Fruit fly (Drosophila melanogaster) whole organism, embryonic: ENCODE measurements around the gene CG44000.

Source experiments
- Antp ChIP-seq: fragments of 200-800 bp; sonication (Bioruptor generic); optimal IDR thresholded peaks from 3 replicates; lab custom pipeline; 2016; ENCODE audit warnings: missing biosample characterization, missing genetic modification characterization
- Awh ChIP-seq: fragments of 200-800 bp; sonication (Bioruptor generic); IDR thresholded peaks from 2 replicates; pipeline ENCODE4, ENCODE4 v1.3.6; 2022; ENCODE audit warnings: missing biosample characterization, missing genetic modification characterization
- BEAF-32 ChIP-seq: fragments of 200-800 bp; sonication (Bioruptor generic); optimal IDR thresholded peaks from 3 replicates; lab custom pipeline; 2017; ENCODE audit warnings: missing biosample characterization, missing genetic modification characterization, mild to moderate bottlenecking, moderate library complexity, missing genetic modification reagents
- C15 ChIP-seq: fragments of 200-800 bp; sonication (Bioruptor generic); IDR thresholded peaks from 3 replicates; pipeline ENCODE4 v1.3.6; 2022; ENCODE audit warnings: missing biosample characterization, missing genetic modification characterization
- CG11093 ChIP-seq: fragments of 200-800 bp; sonication (Bioruptor generic); IDR thresholded peaks from 3 replicates; pipeline ENCODE4 v1.3.6; 2022; ENCODE audit warnings: missing biosample characterization, missing genetic modification characterization
- CG11695 ChIP-seq: fragments of 200-800 bp; sonication (Bioruptor generic); IDR thresholded peaks from 3 replicates; pipeline ENCODE4 v1.3.6; 2022; ENCODE audit warnings: missing biosample characterization, missing genetic modification characterization
- CG12942 ChIP-seq: fragments of 200-800 bp; sonication (Bioruptor generic); optimal IDR thresholded peaks from 3 replicates; lab custom pipeline; 2016; ENCODE audit warnings: missing biosample characterization, missing genetic modification characterization
- CG14441 ChIP-seq: fragments of 200-800 bp; sonication (Bioruptor generic); IDR thresholded peaks from 2 replicates; pipeline ENCODE4 v1.3.6; 2022; ENCODE audit warnings: missing biosample characterization, missing genetic modification characterization
- CG14667 ChIP-seq: fragments of 200-800 bp; sonication (Bioruptor generic); IDR thresholded peaks from 2 replicates; pipeline ENCODE4 v1.3.6; 2022; ENCODE audit warnings: missing biosample characterization, missing genetic modification characterization
- CG14710 ChIP-seq: fragments of 200-800 bp; sonication (Bioruptor generic); optimal IDR thresholded peaks from 3 replicates; lab custom pipeline; 2019; ENCODE audit warnings: missing biosample characterization, mild to moderate bottlenecking, missing genetic modification characterization, moderate library complexity
- CG15011 ChIP-seq: fragments of 200-800 bp; sonication (Bioruptor generic); optimal IDR thresholded peaks from 3 replicates; lab custom pipeline; 2018; ENCODE audit warnings: missing biosample characterization, mild to moderate bottlenecking, missing genetic modification characterization
- CG15269 ChIP-seq: fragments of 200-800 bp; sonication (Bioruptor generic); optimal IDR thresholded peaks from 2 replicates; lab custom pipeline; 2018; ENCODE audit warnings: missing biosample characterization, mild to moderate bottlenecking, missing genetic modification characterization, moderate library complexity
- CG15479 ChIP-seq: fragments of 200-800 bp; sonication (Bioruptor generic); optimal IDR thresholded peaks from 3 replicates; lab custom pipeline; 2019; ENCODE audit warnings: missing biosample characterization, mild to moderate bottlenecking, missing genetic modification characterization, moderate library complexity
- CG2678 ChIP-seq: fragments of 200-800 bp; sonication (Bioruptor generic); optimal IDR thresholded peaks from 3 replicates; lab custom pipeline; 2019; ENCODE audit warnings: missing biosample characterization, mild to moderate bottlenecking, missing genetic modification characterization, moderate library complexity
- CG4404 ChIP-seq: fragments of 200-800 bp; sonication (Bioruptor generic); IDR thresholded peaks from 2 replicates; pipeline ENCODE4 v1.3.6; 2022; ENCODE audit warnings: missing biosample characterization, missing genetic modification characterization
- CG4424 ChIP-seq: fragments of 200-800 bp; sonication (Bioruptor generic); optimal IDR thresholded peaks from 3 replicates; lab custom pipeline; 2016; ENCODE audit warnings: missing biosample characterization, missing genetic modification characterization
- CG6854 ChIP-seq: fragments of 200-800 bp; sonication (Bioruptor generic); optimal IDR thresholded peaks from 3 replicates; lab custom pipeline; 2017; ENCODE audit warnings: missing biosample characterization, mild to moderate bottlenecking, missing genetic modification characterization
- CG7372 ChIP-seq: fragments of 200-800 bp; sonication (Bioruptor generic); IDR thresholded peaks from 2 replicates; pipeline ENCODE4 v1.3.6; 2022; ENCODE audit warnings: missing biosample characterization, missing genetic modification characterization
- CG7556 ChIP-seq: fragments of 200-800 bp; sonication (Bioruptor generic); optimal IDR thresholded peaks from 2 replicates; lab custom pipeline; 2017; ENCODE audit warnings: missing biosample characterization, mild to moderate bottlenecking, missing genetic modification characterization
- CTCF ChIP-seq: fragments of 200-800 bp; sonication (Bioruptor generic); optimal IDR thresholded peaks from 2 replicates; lab custom pipeline; 2017; ENCODE audit warnings: missing biosample characterization, mild to moderate bottlenecking, missing genetic modification characterization, moderate library complexity
- Chrac-16 ChIP-seq: fragments of 200-800 bp; sonication (Bioruptor generic); optimal IDR thresholded peaks from 3 replicates; lab custom pipeline; 2016; ENCODE audit warnings: missing biosample characterization, missing genetic modification characterization
- D ChIP-seq, 2 experiments: fragments of 200-800 bp in 1 of 2; fragments of >200 bp in 1 of 2; sonication (Bioruptor generic) in 1 of 2; optimal IDR thresholded peaks; 2 replicates in 1 of 2; 3 replicates in 1 of 2; lab custom pipeline; 2017; ENCODE audit warnings: mild to moderate bottlenecking in 1 of 2, missing biosample characterization in 1 of 2, missing genetic modification characterization in 1 of 2, missing genetic modification reagents in 1 of 2
- Doc2 ChIP-seq: fragments of 200-800 bp; sonication (Bioruptor generic); IDR thresholded peaks from 2 replicates; pipeline ENCODE4 v1.3.6; 2022; ENCODE audit warnings: missing biosample characterization, missing genetic modification characterization
- GATAe ChIP-seq: fragments of 200-800 bp; sonication (Bioruptor generic); conservative IDR thresholded peaks from 2 replicates; pipeline ENCODE4 v1.3.6; 2022; ENCODE audit warnings: missing biosample characterization, missing genetic modification characterization
- Hand ChIP-seq: fragments of 200-800 bp; sonication (Bioruptor generic); optimal IDR thresholded peaks from 2 replicates; lab custom pipeline; 2017; ENCODE audit warnings: mild to moderate bottlenecking, missing biosample characterization, missing genetic modification reagents, missing genetic modification characterization
- HmgD ChIP-seq: fragments of 200-800 bp; sonication (Bioruptor generic); optimal IDR thresholded peaks from 3 replicates; lab custom pipeline; 2016; ENCODE audit warnings: missing biosample characterization, missing genetic modification characterization
- Hr51 ChIP-seq, 2 experiments: fragments of 200-800 bp; sonication (Bioruptor generic); optimal IDR thresholded peaks; 2 replicates in 1 of 2; 3 replicates in 1 of 2; lab custom pipeline; 2016 to 2018; ENCODE audit warnings: missing biosample characterization in 2 of 2, missing genetic modification characterization in 2 of 2, mild to moderate bottlenecking in 1 of 2, moderate library complexity in 1 of 2
- Lhr ChIP-seq: fragments of 200-800 bp; sonication (Bioruptor generic); optimal IDR thresholded peaks from 3 replicates; lab custom pipeline; 2017; ENCODE audit warnings: mild to moderate bottlenecking, missing biosample characterization, missing genetic modification reagents, missing genetic modification characterization
- Mad ChIP-seq: fragments of 200-800 bp; sonication (Bioruptor generic); optimal IDR thresholded peaks from 2 replicates; lab custom pipeline; 2016; ENCODE audit warnings: missing biosample characterization, missing genetic modification characterization
- NfI ChIP-seq: fragments of 200-800 bp; sonication (Bioruptor generic); optimal IDR thresholded peaks from 3 replicates; lab custom pipeline; 2018; ENCODE audit warnings: missing biosample characterization, mild to moderate bottlenecking, missing genetic modification characterization, moderate library complexity
- PHDP ChIP-seq: fragments of 200-800 bp; sonication (Bioruptor generic); optimal IDR thresholded peaks from 3 replicates; lab custom pipeline; 2018; ENCODE audit warnings: missing biosample characterization, mild to moderate bottlenecking, missing genetic modification characterization, moderate library complexity
- Rx ChIP-seq: fragments of 200-800 bp; sonication (Bioruptor generic); IDR thresholded peaks from 2 replicates; pipeline ENCODE4 v1.3.6; 2022; ENCODE audit warnings: missing biosample characterization, missing genetic modification characterization
- Stat92E ChIP-seq, 3 experiments: fragments of >200 bp in 2 of 3; fragments of 200-800 bp in 1 of 3; sonication (Bioruptor generic) in 1 of 3; optimal IDR thresholded peaks; 2 replicates each; lab custom pipeline; 2017 to 2019; ENCODE audit warnings: missing biosample characterization in 3 of 3, missing genetic modification characterization in 3 of 3, mild to moderate bottlenecking in 1 of 3, moderate library complexity in 1 of 3
- ac ChIP-seq: fragments of 200-800 bp; sonication (Bioruptor generic); optimal IDR thresholded peaks from 3 replicates; lab custom pipeline; 2017; ENCODE audit warnings: missing biosample characterization, mild to moderate bottlenecking, missing genetic modification characterization
- crc ChIP-seq: fragments of 200-800 bp; sonication (Bioruptor generic); optimal IDR thresholded peaks from 2 replicates; lab custom pipeline; 2016; ENCODE audit warnings: missing biosample characterization, missing genetic modification characterization
- danr ChIP-seq: fragments of 200-800 bp; sonication (Bioruptor generic); IDR thresholded peaks from 2 replicates; pipeline ENCODE4 v1.3.6; 2022; ENCODE audit warnings: missing biosample characterization, missing genetic modification characterization
- dm ChIP-seq: fragments of 200-800 bp; sonication (Bioruptor generic); optimal IDR thresholded peaks from 3 replicates; lab custom pipeline; 2016; ENCODE audit warnings: missing biosample characterization, missing genetic modification characterization
- fd64A ChIP-seq: fragments of 200-800 bp; sonication (Bioruptor generic); optimal IDR thresholded peaks from 3 replicates; lab custom pipeline; 2018; ENCODE audit warnings: missing biosample characterization, mild to moderate bottlenecking, missing genetic modification characterization
- hkb ChIP-seq, 2 experiments: fragments of 200-800 bp in 1 of 2; fragments of >200 bp in 1 of 2; sonication (Bioruptor generic) in 1 of 2; IDR thresholded peaks in 1 of 2; optimal IDR thresholded peaks in 1 of 2; 2 replicates each; pipeline versions ENCODE4 v1.3.6 to Lab custom; 2017 to 2022; ENCODE audit warnings: missing biosample characterization in 1 of 2, missing genetic modification characterization in 1 of 2
- inv ChIP-seq: fragments of 200-800 bp; sonication (Bioruptor generic); IDR thresholded peaks from 2 replicates; pipeline ENCODE4 v1.3.6; 2022; ENCODE audit warnings: missing biosample characterization, missing genetic modification characterization; ENCODE audit not compliant: partially characterized antibody
- odd ChIP-seq: fragments of 200-800 bp; sonication (Bioruptor generic); optimal IDR thresholded peaks from 2 replicates; lab custom pipeline; 2017; ENCODE audit warnings: missing biosample characterization, mild to moderate bottlenecking, missing genetic modification characterization
- pzg ChIP-seq: fragments of 200-800 bp; sonication (Bioruptor generic); optimal IDR thresholded peaks from 3 replicates; lab custom pipeline; 2018; ENCODE audit warnings: missing biosample characterization, mild to moderate bottlenecking, missing genetic modification characterization, moderate library complexity
- sisA ChIP-seq: fragments of 200-800 bp; sonication (Bioruptor generic); IDR thresholded peaks from 2 replicates; pipeline ENCODE4 v1.3.6; 2022; ENCODE audit warnings: missing biosample characterization, missing genetic modification characterization
- so ChIP-seq: fragments of 200-800 bp; sonication (Bioruptor generic); IDR thresholded peaks from 3 replicates; pipeline ENCODE4 v1.3.6; 2022; ENCODE audit warnings: missing biosample characterization, missing genetic modification characterization
- stc ChIP-seq: fragments of 200-800 bp; sonication (Bioruptor generic); IDR thresholded peaks from 2 replicates; pipeline ENCODE4 v1.3.6; 2022; ENCODE audit warnings: missing biosample characterization, missing genetic modification characterization
- trh ChIP-seq: fragments of 200-800 bp; sonication (Bioruptor generic); optimal IDR thresholded peaks from 2 replicates; lab custom pipeline; 2016; ENCODE audit warnings: missing biosample characterization, missing genetic modification characterization
- ttk ChIP-seq: fragments of 200-800 bp; sonication (Bioruptor generic); IDR thresholded peaks from 2 replicates; pipeline ENCODE4 v2.1.2; 2022; ENCODE audit warnings: missing biosample characterization, missing genetic modification characterization
- usp ChIP-seq: fragments of >200 bp; optimal IDR thresholded peaks from 2 replicates; lab custom pipeline; 2017; ENCODE audit warnings: missing biosample characterization, missing genetic modification characterization
- wor ChIP-seq: fragments of 200-800 bp; sonication (Bioruptor generic); IDR thresholded peaks from 2 replicates; pipeline ENCODE4 v1.3.6; 2022; ENCODE audit warnings: missing biosample characterization, missing genetic modification characterization
- zf30C ChIP-seq: fragments of 200-800 bp; sonication (Bioruptor generic); optimal IDR thresholded peaks from 3 replicates; lab custom pipeline; 2018; ENCODE audit warnings: missing biosample characterization, mild to moderate bottlenecking, missing genetic modification characterization

CG44000 gene

DNA sequence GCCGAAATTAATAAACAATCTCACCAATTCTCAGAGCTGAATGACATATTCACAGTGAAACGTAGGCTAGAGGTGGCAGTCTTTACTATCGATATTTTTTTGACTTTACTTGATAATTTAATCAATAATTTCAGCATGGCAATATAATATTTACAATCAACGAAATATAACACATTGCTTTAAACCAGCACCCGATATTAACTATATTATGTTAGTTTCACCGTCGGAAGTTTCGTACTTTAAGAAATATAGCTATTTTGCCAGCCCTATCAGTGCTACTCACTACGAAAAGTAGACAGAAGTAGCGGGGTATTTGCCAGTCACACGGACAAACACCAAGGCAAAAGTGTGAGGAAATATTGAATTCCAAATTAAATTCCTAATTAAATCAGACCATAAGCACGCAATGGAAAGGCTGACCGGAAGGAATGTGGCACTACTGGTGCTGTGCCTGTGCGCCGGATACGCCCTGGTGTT, 32.2 kb upstream of the CG44000 start, which contains the start of the genes CG31917, Tfb5 and SelT (continued):
- no peak for TF ChIP-seq CG15479 (GFP tag; lab: Kevin White, UChicago)
- peak; percentile 68 for TF ChIP-seq PHDP (tag; lab: Kevin White, UChicago)
- TF ChIP-seq Mad (GFP tag; lab: Kevin White, UChicago) = peak; percentile 40
- peak; percentile 59 for TF ChIP-seq CG12942
- TF ChIP-seq pzg = peak; percentile 83
- no peak for TF ChIP-seq CTCF (GFP tag; lab: Kevin White, UChicago)
- no peak for TF ChIP-seq CG4404 (GFP tag; lab: Robert Waterston, UW)
- no peak for TF ChIP-seq trh (GFP tag; lab: Kevin White, UChicago)
- peak; percentile 89 for TF ChIP-seq BEAF-32 (GFP tag; lab: Kevin White, UChicago)
- TF ChIP-seq CG15011 (GFP tag; lab: Kevin White, UChicago) = no peak
- peak; percentile 34; the same call in 1 of the 2 replicates for TF ChIP-seq danr (GFP tag; lab: Robert Waterston, UW)
- no peak for TF ChIP-seq zf30C
- no peak for TF ChIP-seq Hand (GFP tag; lab: Kevin White, UChicago)
- no peak for TF ChIP-seq CG6854 (GFP tag; lab: Kevin White, UChicago)
- 0 out of 2 replicates have a peak, but pooled peaks have one; percentile 21 for TF ChIP-seq CG7372 (GFP tag; lab: Robert Waterston, UW)
- no peak for TF ChIP-seq hkb (optimal IDR thresholded peaks at IDR 0.05; lab: Kevin White, UChicago)
- 0 out of 2 replicates have a peak, but pooled peaks have one; percentile 15 for TF ChIP-seq hkb (GFP tag; IDR thresholded peaks at IDR 0.05; lab: Robert Waterston, UW)
- no peak for TF ChIP-seq CG11093
- TF ChIP-seq Doc2 (GFP tag; lab: Robert Waterston, UW) = no peak
- peak; percentile 52 for TF ChIP-seq CG4424 (GFP tag; lab: Kevin White, UChicago)
- TF ChIP-seq Rx (GFP tag; lab: Robert Waterston, UW) = no peak
- peak; percentile 55 for TF ChIP-seq Antp (GFP tag; lab: Kevin White, UChicago)
- TF ChIP-seq crc (GFP tag; lab: Kevin White, UChicago) = no peak
- TF ChIP-seq CG15269 (tag; lab: Kevin White, UChicago) = no peak
- TF ChIP-seq so (GFP tag; lab: Robert Waterston, UW) = no peak
- TF ChIP-seq CG11695 (GFP tag; lab: Robert Waterston, UW) = no peak
- no peak for TF ChIP-seq D (optimal IDR thresholded peaks at IDR 0.05; lab: Kevin White, UChicago)
- no peak for TF ChIP-seq D (GFP tag; optimal IDR thresholded peaks at IDR 0.05; lab: Kevin White, UChicago)
- peak; percentile 62 for TF ChIP-seq HmgD
- no peak for TF ChIP-seq stc (GFP tag; lab: Robert Waterston, UW)
- no peak for TF ChIP-seq fd64A (GFP tag; lab: Kevin White, UChicago)
- TF ChIP-seq wor (GFP tag; lab: Robert Waterston, UW) = no peak
- TF ChIP-seq GATAe (GFP tag; lab: Robert Waterston, UW) = no peak
- TF ChIP-seq dm (GFP tag; lab: Kevin White, UChicago) = peak; percentile 62
- TF ChIP-seq usp (GFP tag; lab: Kevin White, UChicago) = no peak
- peak; percentile 57 to 65 for TF ChIP-seq Hr51 (GFP tag; optimal IDR thresholded peaks at IDR 0.05; lab: Kevin White, UChicago)
- TF ChIP-seq CG7556 (GFP tag; lab: Kevin White, UChicago) = peak; percentile 47
- TF ChIP-seq CG2678 (tag; lab: Kevin White, UChicago) = no peak
- TF ChIP-seq Awh (GFP tag; lab: Robert Waterston, UW) = no peak
- peak; percentile 69 for TF ChIP-seq CG14710 (tag; lab: Kevin White, UChicago)
- TF ChIP-seq C15 (GFP tag; lab: Robert Waterston, UW) = no peak
- no peak for TF ChIP-seq odd (GFP tag; lab: Kevin White, UChicago)
- TF ChIP-seq sisA (GFP tag; lab: Robert Waterston, UW) = peak; percentile 59; the same call in 1 of the 2 replicates
- TF ChIP-seq NfI (GFP tag; lab: Kevin White, UChicago) = peak; percentile 59
- TF ChIP-seq ac (GFP tag; lab: Kevin White, UChicago) = no peak
- TF ChIP-seq ttk = no peak
- 0 out of 2 replicates have a peak, but pooled peaks have one; percentile 12 for TF ChIP-seq CG14667 (GFP tag; lab: Robert Waterston, UW)
- peak in 1 of 3 experiments; percentile 59 for TF ChIP-seq Stat92E (GFP tag; optimal IDR thresholded peaks at IDR 0.05; lab: Kevin White, UChicago)
- TF ChIP-seq CG14441 (GFP tag; lab: Robert Waterston, UW) = no peak
- TF ChIP-seq inv (GFP tag; lab: Robert Waterston, UW) = peak; percentile 71
- TF ChIP-seq Chrac-16 (GFP tag; lab: Kevin White, UChicago) = peak; percentile 46
- peak; percentile 28 for TF ChIP-seq Lhr (GFP tag; lab: Kevin White, UChicago)
